Fruit fly (Drosophila melanogaster) whole organism: ENCODE data around the gene Ets97D.

Experiments
- CG8478 ChIP-seq: fragments of >200 bp; optimal IDR thresholded peaks from 2 replicates; lab custom pipeline; 2018; ENCODE audit warnings: inconsistent platforms
- Dll ChIP-seq: fragments of >200 bp; optimal IDR thresholded peaks from 2 replicates; lab custom pipeline; 2017
- EcR ChIP-seq, 2 experiments: fragments of >200 bp; optimal IDR thresholded peaks; 2 replicates each; lab custom pipeline; 2017; ENCODE audit warnings: missing biosample characterization in 2 of 2, missing genetic modification characterization in 2 of 2, missing genetic modification reagents in 2 of 2
- psq ChIP-seq: fragments of >200 bp; optimal IDR thresholded peaks from 2 replicates; lab custom pipeline; 2017
- usp ChIP-seq: fragments of >200 bp; optimal IDR thresholded peaks from 2 replicates; lab custom pipeline; 2017; ENCODE audit warnings: missing biosample characterization, missing genetic modification characterization, mixed read lengths

- TF ChIP-seq CG8478 (lab: Kevin White, UChicago) (no peak), psq (lab: Kevin White, UChicago) (no peak), EcR (GFP tag; optimal IDR thresholded peaks at IDR 0.05; lab: Kevin White, UChicago) (no peak), Dll (lab: Kevin White, UChicago) (no peak), usp (GFP tag; lab: Kevin White, UChicago) (no peak)
Measured at dm6 chr3R:26882230-26883014, 30.3 kb downstream of the Ets97D start.
